Worm (Caenorhabditis elegans) whole organism, early embryonic: ENCODE measurements around the gene tpk-1.

Experiments used
- B0310.2 ChIP-seq: sonication (generic microtip); optimal IDR thresholded peaks from 2 replicates; lab custom pipeline; 2016; ENCODE audit warnings: mild to moderate bottlenecking, missing genetic modification characterization, missing compliant biosample characterization
- F13C5.2 ChIP-seq: sonication (generic microtip); optimal IDR thresholded peaks from 2 replicates; lab custom pipeline; 2017; ENCODE audit warnings: mild to moderate bottlenecking, missing genetic modification characterization, inconsistent platforms, missing compliant biosample characterization
- aly-1 ChIP-seq: sonication (generic microtip); optimal IDR thresholded peaks from 2 replicates; lab custom pipeline; 2016; ENCODE audit warnings: missing genetic modification characterization, missing compliant biosample characterization
- ama-1 ChIP-seq: fragments of 150-350 bp; optimal IDR thresholded peaks from 2 replicates; lab custom pipeline; 2014
- ceh-13 ChIP-seq: fragments of 200-800 bp; sonication (Bioruptor generic); optimal IDR thresholded peaks from 2 replicates; lab custom pipeline; 2018; ENCODE audit warnings: mild to moderate bottlenecking, missing genetic modification characterization, missing compliant biosample characterization
- ceh-36 ChIP-seq: sonication (generic microtip); optimal IDR thresholded peaks from 2 replicates; lab custom pipeline; 2016; ENCODE audit warnings: missing genetic modification characterization, inconsistent platforms, missing compliant biosample characterization
- ets-7 ChIP-seq: sonication (generic microtip); optimal IDR thresholded peaks from 2 replicates; lab custom pipeline; 2016; ENCODE audit warnings: missing genotype, missing genetic modification characterization, missing compliant biosample characterization
- flt-1 ChIP-seq: fragments of 200-800 bp; sonication (Bioruptor generic); IDR thresholded peaks from 2 replicates; pipeline ENCODE4 v1.3.6; 2022; ENCODE audit warnings: missing genetic modification characterization, missing compliant biosample characterization
- hmbx-1 ChIP-seq: sonication (generic microtip); optimal IDR thresholded peaks from 2 replicates; lab custom pipeline; 2016; ENCODE audit warnings: mild to moderate bottlenecking, missing genetic modification characterization, missing compliant biosample characterization
- hmg-4 ChIP-seq: fragments of 200-800 bp; sonication (Bioruptor generic); optimal IDR thresholded peaks from 2 replicates; lab custom pipeline; 2018; ENCODE audit warnings: mild to moderate bottlenecking, missing genetic modification characterization, missing compliant biosample characterization
- hnd-1 ChIP-seq: sonication (generic microtip); optimal IDR thresholded peaks from 2 replicates; lab custom pipeline; 2016; ENCODE audit warnings: missing genetic modification characterization, missing compliant biosample characterization
- pes-1 ChIP-seq: fragments of 200-800 bp; sonication (Bioruptor generic); IDR thresholded peaks from 2 replicates; pipeline ENCODE4 v1.3.6; 2022; ENCODE audit warnings: missing genetic modification reagents, missing genetic modification characterization, missing compliant biosample characterization
- scrt-1 ChIP-seq: fragments of 200-800 bp; sonication (Bioruptor generic); IDR thresholded peaks from 2 replicates; pipeline ENCODE4 v1.3.6; 2022; ENCODE audit warnings: missing genetic modification characterization, missing compliant biosample characterization
- sea-1 ChIP-seq: fragments of 200-800 bp; sonication (Bioruptor generic); conservative IDR thresholded peaks from 2 replicates; pipeline ENCODE4 v1.3.6; 2022; ENCODE audit warnings: missing genetic modification characterization, missing compliant biosample characterization
- tbx-11 ChIP-seq: fragments of 200-800 bp; sonication (Bioruptor generic); IDR thresholded peaks from 2 replicates; pipeline ENCODE4 v1.3.6; 2022; ENCODE audit warnings: missing genetic modification characterization, missing compliant biosample characterization
- tbx-37 ChIP-seq: fragments of 200-800 bp; sonication (Bioruptor generic); conservative IDR thresholded peaks from 2 replicates; pipeline ENCODE4 v1.3.6; 2022; ENCODE audit warnings: missing genetic modification reagents, missing genetic modification characterization, missing compliant biosample characterization
- tra-4 ChIP-seq: sonication (generic microtip); optimal IDR thresholded peaks from 2 replicates; lab custom pipeline; 2017; ENCODE audit warnings: missing genetic modification characterization, missing compliant biosample characterization

Gene tpk-1

DNA sequence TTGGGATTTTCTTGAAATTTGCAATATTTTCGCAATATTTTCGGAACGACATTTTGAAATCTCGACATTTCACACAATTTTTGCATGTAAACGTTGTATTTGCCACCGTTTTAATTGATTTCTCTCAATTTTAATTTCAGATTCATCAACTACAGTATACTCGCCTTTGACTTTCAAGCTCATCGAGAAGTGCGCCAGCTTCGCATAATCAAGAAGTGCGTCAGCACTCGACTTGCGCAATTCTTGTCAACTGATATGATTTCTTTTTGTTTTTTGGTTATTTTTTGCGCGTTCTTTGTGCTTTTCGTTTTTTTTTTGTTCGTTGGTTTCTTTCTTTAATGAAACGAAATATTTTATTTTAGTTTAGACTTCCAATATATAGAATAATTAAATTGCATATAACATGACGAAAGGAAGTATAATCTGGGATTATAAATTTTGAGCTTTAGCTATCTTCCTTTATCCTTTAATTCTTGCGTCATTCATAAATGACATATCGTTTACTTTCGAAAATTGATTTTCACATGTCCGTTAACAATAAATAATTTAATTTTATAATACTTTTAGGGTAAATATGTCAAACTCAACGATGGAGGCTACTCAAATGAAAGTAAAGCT lies 24.7 kb upstream of the tpk-1 start, which contains the start of gene famh-136:
famh-136 (plus strand) TSS at position 568 of the 618 bp plus-strand sequence.
- TF ChIP-seq scrt-1 (GFP tag; lab: Robert Waterston, UW) = peak; percentile 57; the same call in 1 of the 2 replicates
- TF ChIP-seq tra-4 (tag; lab: Kevin White, UChicago) = no peak
- peak; percentile 67 for TF ChIP-seq pes-1 (GFP tag; lab: Robert Waterston, UW)
- TF ChIP-seq ets-7 (tag; lab: Kevin White, UChicago) = no peak
- TF ChIP-seq tbx-37 (GFP tag; lab: Robert Waterston, UW) = no peak; the same call in 1 of the 2 replicates
- no peak for TF ChIP-seq ceh-13
- no peak for TF ChIP-seq B0310.2
- no peak for TF ChIP-seq ama-1 (lab: Kevin White, UChicago)
- TF ChIP-seq ceh-36 (tag; lab: Kevin White, UChicago) = peak; percentile 12
- 0 out of 2 replicates have a peak, but pooled peaks have one; percentile 33 for TF ChIP-seq flt-1 (GFP tag; lab: Robert Waterston, UW)
- TF ChIP-seq F13C5.2 (tag; lab: Kevin White, UChicago) = peak; percentile 79
- no peak for TF ChIP-seq hnd-1 (tag; lab: Kevin White, UChicago)
- TF ChIP-seq sea-1 (GFP tag; lab: Robert Waterston, UW) = no peak
- TF ChIP-seq tbx-11 = 0 out of 2 replicates have a peak, but pooled peaks have one; percentile 12
- TF ChIP-seq hmg-4 (GFP tag; lab: Kevin White, UChicago) = no peak

DNA sequence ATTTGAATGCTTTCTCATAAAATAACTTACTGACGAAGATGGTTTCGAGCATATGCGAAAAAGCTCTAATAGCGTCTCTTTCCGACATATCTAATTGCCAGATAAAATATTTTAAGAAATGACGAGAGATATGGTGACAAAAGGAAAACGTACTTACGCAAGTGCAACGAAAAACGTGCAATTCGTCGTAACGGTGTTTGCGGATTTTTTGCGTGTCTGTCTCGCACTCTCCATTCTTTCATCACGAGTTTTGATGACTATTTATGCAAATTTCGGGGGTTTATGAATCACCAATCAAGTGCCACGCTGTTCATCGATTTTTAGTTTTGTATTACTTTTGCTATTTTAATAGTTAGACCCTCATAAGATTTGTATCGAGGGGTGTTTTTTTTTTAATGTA lies 23.0 kb upstream of the tpk-1 start, which contains the start of gene ZK637.14:
ZK637.14 (minus strand) TSS at position 201 of the 400 bp plus-strand sequence.
- TF ChIP-seq F13C5.2 (tag; lab: Kevin White, UChicago) = peak; percentile 39
- no peak for TF ChIP-seq tbx-11
- no peak for TF ChIP-seq scrt-1 (GFP tag; lab: Robert Waterston, UW)
- no peak for TF ChIP-seq ceh-13

DNA sequence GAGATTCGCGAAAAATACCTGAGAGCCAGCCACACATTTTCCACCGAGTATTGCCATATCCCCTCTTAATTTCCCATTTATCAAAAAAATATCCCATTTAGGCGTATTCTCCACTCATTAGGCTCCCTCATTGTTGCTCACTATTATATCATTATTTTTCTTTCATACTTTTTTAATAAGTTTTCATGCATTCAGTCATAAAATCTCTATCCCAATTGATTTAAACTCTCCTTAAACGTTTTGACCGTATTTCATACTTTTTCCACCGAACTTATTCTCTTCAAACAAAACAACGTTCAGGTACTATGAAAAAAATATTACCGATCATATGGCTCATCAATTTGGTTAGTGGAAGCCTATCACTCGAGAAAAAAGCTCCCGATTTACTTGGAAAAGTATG lies 22.0 kb upstream of the tpk-1 start, which contains the start of gene lnkn-1:
lnkn-1 (plus strand) TSS at position 301 of the 400 bp plus-strand sequence.
- TF ChIP-seq hnd-1 (tag; lab: Kevin White, UChicago) (no peak), hmg-4 (GFP tag; lab: Kevin White, UChicago) (no peak), ama-1 (lab: Kevin White, UChicago) (no peak), flt-1 (GFP tag; lab: Robert Waterston, UW) (no peak), tbx-37 (GFP tag; lab: Robert Waterston, UW) (no peak), tbx-11 (no peak), ets-7 (tag; lab: Kevin White, UChicago) (no peak), sea-1 (GFP tag; lab: Robert Waterston, UW) (no peak), F13C5.2 (tag; lab: Kevin White, UChicago) (no peak)

DNA sequence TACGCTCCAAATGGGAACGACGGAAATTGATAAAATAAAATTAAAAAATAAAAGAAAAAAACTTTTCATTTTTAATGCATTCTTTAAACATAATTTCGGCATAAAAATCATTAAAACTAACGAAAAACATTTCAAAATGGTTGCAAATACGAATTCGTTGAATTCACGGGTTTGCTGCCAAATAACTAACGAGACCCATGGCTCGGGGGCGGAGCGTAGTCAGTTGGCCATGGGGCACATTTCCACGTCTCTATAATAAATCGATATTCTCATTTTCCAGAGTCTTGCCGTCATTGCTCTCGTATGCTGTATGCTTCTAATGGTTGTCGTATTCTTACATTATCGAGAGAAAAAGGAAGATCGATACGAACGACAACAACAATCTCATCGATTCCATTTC lies 18.5 kb upstream of the tpk-1 start, which contains the start of gene ZK637.4:
ZK637.4 (plus strand) TSS at position 301 of the 400 bp plus-strand sequence.
- TF ChIP-seq F13C5.2 (tag; lab: Kevin White, UChicago) = no peak

DNA sequence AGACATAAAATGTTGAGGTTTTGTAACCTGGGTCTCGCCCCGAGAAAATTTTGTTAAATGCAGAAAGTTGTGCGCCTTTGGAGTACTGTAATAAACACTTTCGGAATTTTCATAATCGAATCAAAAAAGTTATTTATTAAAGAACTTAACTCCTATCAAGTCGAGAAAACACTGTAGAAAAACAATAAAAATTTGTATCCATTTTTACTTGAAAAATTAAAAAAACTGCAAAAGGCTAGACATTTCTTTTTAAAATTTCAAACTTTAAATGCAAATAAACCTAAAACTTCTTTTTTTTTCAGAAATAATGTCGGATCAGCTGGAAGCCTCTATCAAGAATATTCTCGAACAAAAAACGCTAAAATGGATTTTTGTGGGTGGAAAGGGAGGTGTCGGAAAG lies 17.2 kb upstream of the tpk-1 start, which contains the start of gene asna-1:
asna-1 (plus strand) TSS at position 301 of the 400 bp plus-strand sequence.
- no peak; the same call in 1 of the 2 replicates for TF ChIP-seq sea-1 (GFP tag; lab: Robert Waterston, UW)
- TF ChIP-seq tbx-37 (GFP tag; lab: Robert Waterston, UW) = no peak
- no peak for TF ChIP-seq tbx-11

DNA sequence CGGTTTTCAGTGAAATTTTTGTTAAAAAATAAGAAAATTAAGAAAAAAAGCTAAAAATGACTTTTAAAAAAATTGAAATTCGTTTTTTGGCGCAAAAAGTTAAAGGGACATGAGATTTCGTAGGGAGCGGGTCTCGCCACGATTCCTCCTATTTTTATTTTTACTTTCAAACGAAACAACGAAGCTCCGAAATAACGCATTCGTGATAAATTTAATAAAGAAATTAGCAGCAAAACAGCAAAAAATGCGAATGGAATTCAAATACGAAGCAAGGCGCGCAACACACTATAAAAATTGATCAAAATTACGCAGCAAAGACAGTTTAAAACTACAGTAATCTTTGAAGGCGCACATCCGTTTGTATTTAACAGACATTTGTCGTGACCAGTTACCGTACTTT lies 12.2 kb upstream of the tpk-1 start:
- TF ChIP-seq F13C5.2 (tag; lab: Kevin White, UChicago) = no peak
- TF ChIP-seq sea-1 (GFP tag; lab: Robert Waterston, UW) = no peak
- TF ChIP-seq hmg-4 (GFP tag; lab: Kevin White, UChicago) = no peak
- TF ChIP-seq tbx-37 (GFP tag; lab: Robert Waterston, UW) = no peak

DNA sequence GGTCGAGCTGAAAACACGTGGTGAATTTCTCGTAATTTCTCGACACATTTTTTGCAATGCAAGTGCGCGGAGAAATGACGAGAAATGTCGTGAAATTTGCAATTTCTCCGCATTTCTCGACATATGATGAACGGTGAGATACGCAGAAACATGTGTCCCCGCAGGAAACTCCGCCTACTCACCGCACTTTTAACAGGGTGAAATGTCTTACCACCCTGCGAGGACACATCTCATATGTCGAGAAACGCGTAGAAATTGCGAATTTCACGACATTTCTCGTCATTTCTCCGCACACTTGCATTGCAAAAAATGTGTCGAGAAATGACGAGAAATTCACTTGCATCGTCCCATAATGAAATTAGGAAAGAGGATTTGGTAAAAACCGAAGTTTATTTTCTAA lies 10.9 kb upstream of the tpk-1 start:
- TF ChIP-seq pes-1 (GFP tag; lab: Robert Waterston, UW) (peak; percentile 66), flt-1 (GFP tag; lab: Robert Waterston, UW) (peak; percentile 65; the same call in 1 of the 2 replicates), tbx-11 (peak; percentile 19; the same call in 1 of the 2 replicates), sea-1 (GFP tag; lab: Robert Waterston, UW) (0 out of 2 replicates have a peak, but pooled peaks have one; percentile 34)

DNA sequence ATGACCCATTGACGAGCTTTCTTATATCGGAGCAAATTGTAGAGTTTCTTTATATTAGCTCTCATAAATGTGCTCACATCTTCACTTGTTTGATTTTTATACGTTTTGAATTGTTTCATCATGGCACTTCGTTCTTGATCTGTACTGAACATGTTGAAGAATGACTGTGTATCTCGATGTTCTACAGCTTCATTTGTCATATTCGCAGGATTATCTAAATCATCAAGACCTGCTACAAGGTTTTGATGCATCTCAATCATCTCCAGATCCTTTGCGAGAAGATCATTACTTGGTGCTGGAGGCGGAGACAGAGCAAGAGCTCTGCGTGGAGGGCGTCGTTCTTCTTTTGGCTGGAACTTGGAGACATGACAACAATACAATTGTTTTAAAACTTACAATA lies 8.7 kb upstream of the tpk-1 start:
- TF ChIP-seq sea-1 (GFP tag; lab: Robert Waterston, UW) (no peak), tbx-37 (GFP tag; lab: Robert Waterston, UW) (no peak), hmg-4 (GFP tag; lab: Kevin White, UChicago) (no peak), ama-1 (lab: Kevin White, UChicago) (no peak), scrt-1 (GFP tag; lab: Robert Waterston, UW) (no peak), flt-1 (GFP tag; lab: Robert Waterston, UW) (no peak), B0310.2 (no peak), hnd-1 (tag; lab: Kevin White, UChicago) (no peak), ceh-36 (tag; lab: Kevin White, UChicago) (no peak), ets-7 (tag; lab: Kevin White, UChicago) (no peak), tra-4 (tag; lab: Kevin White, UChicago) (no peak), F13C5.2 (tag; lab: Kevin White, UChicago) (no peak), ceh-13 (no peak), hmbx-1 (tag; lab: Kevin White, UChicago) (no peak), pes-1 (GFP tag; lab: Robert Waterston, UW) (no peak), tbx-11 (no peak), aly-1 (no peak)
